Worm (Caenorhabditis elegans): ENCODE measurements around the gene F18A11.5.

ce11 chrII:12990191-12990590 is 23.9 kb downstream of the F18A11.5 start:
- no peak for TF ChIP-seq cog-1 (tag; optimal IDR thresholded peaks at IDR 0.05)
- no peak for TF ChIP-seq ref-1 (GFP tag; conservative IDR thresholded peaks at IDR 0.05)
- TF ChIP-seq ztf-23 (GFP tag; IDR thresholded peaks at IDR 0.05) = no peak
- TF ChIP-seq T22C8.4 (GFP tag; IDR thresholded peaks at IDR 0.05) = no peak
- TF ChIP-seq ztf-29 (GFP tag; IDR thresholded peaks at IDR 0.05) = no peak
- TF ChIP-seq tab-1 (GFP tag; IDR thresholded peaks at IDR 0.05) = no peak

Measured in whole organism, midembryonic.